Fruit fly (Drosophila melanogaster): ENCODE results near the gene Mob2.

DNA sequence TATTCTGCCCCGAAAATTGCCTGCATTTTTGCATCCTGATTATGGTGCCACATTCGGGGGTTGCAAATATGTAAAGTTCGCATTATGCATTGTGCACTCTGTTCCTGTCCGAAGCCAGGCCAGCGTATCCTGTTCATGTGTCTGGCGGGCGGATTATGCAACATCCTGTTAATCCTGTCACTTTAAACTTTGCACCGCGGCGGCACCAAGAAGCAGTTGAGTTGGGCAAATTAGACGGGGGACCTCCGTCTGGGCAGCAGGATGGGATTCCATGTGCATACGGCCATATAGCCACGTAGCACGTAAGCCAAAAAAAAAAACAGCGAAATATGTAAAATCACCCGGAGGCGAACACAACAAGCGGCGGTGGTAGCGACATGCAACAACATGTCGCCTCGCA is 72.5 kb downstream of the Mob2 start:
- TF ChIP-seq stwl (tag; optimal IDR thresholded peaks at IDR 0.05) (no peak), slou (GFP tag; optimal IDR thresholded peaks at IDR 0.05) (no peak), CG33213 (GFP tag; optimal IDR thresholded peaks at IDR 0.05) (no peak), cg (GFP tag; optimal IDR thresholded peaks at IDR 0.05) (no peak), Hr78 (GFP tag; optimal IDR thresholded peaks at IDR 0.05) (no peak), CG8359 (GFP tag; optimal IDR thresholded peaks at IDR 0.05; ENCODE audit: borderline replicate concordance) (no peak), sna (GFP tag; IDR thresholded peaks at IDR 0.05; ENCODE audit: partially characterized antibody) (no peak), CG7928 (GFP tag; optimal IDR thresholded peaks at IDR 0.05) (no peak), CG18619 (GFP tag; optimal IDR thresholded peaks at IDR 0.05) (no peak)

All from whole organism, embryonic.